Fruit fly (Drosophila melanogaster) whole organism, wandering third instar larva: ENCODE measurements around the gene CG42820.

Source experiments
- Hr78 ChIP-seq: fragments of >200 bp; optimal IDR thresholded peaks from 2 replicates; lab custom pipeline; 2017; ENCODE audit warnings: missing biosample characterization, missing genetic modification characterization
- dsf ChIP-seq: sonication (Bioruptor generic); optimal IDR thresholded peaks from 2 replicates; lab custom pipeline; 2016; ENCODE audit warnings: missing biosample characterization, missing genetic modification characterization, borderline replicate concordance
- h ChIP-seq: fragments of 200-800 bp; sonication (Bioruptor generic); optimal IDR thresholded peaks from 3 replicates; lab custom pipeline; 2016; ENCODE audit warnings: missing biosample characterization, mild to moderate bottlenecking, missing genetic modification characterization
- usp ChIP-seq: fragments of >200 bp; optimal IDR thresholded peaks from 2 replicates; lab custom pipeline; 2017; ENCODE audit warnings: missing biosample characterization, missing genetic modification characterization

DNA sequence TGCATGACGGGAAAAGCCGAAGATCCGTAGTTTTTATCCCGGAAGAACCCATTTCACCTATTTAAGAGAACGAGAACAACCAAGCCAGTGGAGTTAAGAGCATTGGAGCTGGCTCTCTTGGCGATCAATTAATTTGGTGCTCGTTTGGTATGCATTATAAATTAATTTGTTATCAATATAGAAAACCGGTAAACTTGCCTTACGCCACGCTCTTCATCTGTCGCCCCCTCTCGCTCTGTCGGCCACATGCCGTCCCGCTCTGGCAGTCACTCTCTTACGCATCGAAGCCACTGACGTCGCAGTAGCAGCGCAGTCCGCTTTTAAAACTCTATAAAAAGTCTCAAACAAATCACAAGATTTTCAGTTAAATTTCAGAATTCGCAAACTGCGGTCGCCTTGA is 45.9 kb downstream of the CG42820 start, which contains the start of gene CG7778:
- no peak for TF ChIP-seq usp (GFP tag; lab: Kevin White, UChicago)
- no peak for TF ChIP-seq h (GFP tag; lab: Kevin White, UChicago)
- no peak for TF ChIP-seq Hr78 (GFP tag; lab: Kevin White, UChicago)
- no peak for TF ChIP-seq dsf (GFP tag; lab: Kevin White, UChicago)
